Fruit fly (Drosophila melanogaster): ENCODE data around the gene I-2.

The I-2 gene

DNA sequence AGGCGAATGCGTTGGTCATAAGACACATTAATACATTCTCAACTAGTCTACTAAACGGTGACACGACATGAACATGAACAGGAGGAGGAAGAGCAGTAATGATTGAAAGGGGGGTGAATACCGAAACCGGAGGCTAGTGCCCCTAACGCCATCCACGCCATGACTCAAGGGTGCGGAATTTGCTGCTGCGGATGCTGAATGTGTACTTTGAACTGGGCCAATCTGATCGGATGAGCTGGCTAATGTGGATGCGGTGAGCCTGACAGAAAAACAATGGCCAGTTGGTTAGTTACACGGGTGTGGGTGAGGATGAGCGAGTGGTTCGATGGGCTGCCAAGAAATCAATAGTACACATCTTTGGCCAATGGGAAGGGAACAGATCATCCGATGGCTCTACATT lies 27.1 kb upstream of the I-2 start:
- TF ChIP-seq Hnf4 (GFP tag; optimal IDR thresholded peaks at IDR 0.05), result no peak
- no peak for TF ChIP-seq ey (GFP tag; optimal IDR thresholded peaks at IDR 0.05)
- no peak for TF ChIP-seq dsf (GFP tag; optimal IDR thresholded peaks at IDR 0.05; ENCODE audit: borderline replicate concordance)
- TF ChIP-seq Jra (GFP tag; optimal IDR thresholded peaks at IDR 0.05), result no peak

DNA sequence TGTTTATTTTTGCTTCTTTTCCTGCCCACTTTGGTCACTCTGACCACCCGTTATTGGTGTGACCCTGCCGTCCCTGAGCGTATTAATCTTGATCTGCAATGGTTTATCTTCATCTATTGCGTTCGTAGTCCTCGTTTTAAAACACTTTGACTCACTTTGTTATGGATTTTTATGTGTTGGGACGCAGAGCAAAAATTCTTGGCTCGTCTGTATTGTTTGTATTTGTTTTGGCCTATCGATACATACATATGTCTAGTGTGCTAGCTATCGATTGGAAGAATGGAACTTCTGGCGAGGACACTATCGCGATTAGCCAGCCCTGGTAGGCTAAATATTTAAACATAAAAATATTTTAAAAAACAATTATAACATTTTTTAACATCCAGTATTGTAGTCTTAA lies 23.0 kb upstream of the I-2 start, which contains the start of gene CG10809:
CG10809 (minus strand) TSS at position 266 of the 400 bp plus-strand sequence.
- no peak for TF ChIP-seq br (GFP tag; optimal IDR thresholded peaks at IDR 0.05)
- peak; percentile 10 for TF ChIP-seq psq (GFP tag; optimal IDR thresholded peaks at IDR 0.05)
- TF ChIP-seq CrebA (GFP tag; optimal IDR thresholded peaks at IDR 0.05; ENCODE audit: borderline replicate concordance), result no peak
- no peak for TF ChIP-seq usp (GFP tag; optimal IDR thresholded peaks at IDR 0.05)
- TF ChIP-seq Myc (optimal IDR thresholded peaks at IDR 0.05), result no peak
- no peak for TF ChIP-seq Mio (GFP tag; optimal IDR thresholded peaks at IDR 0.05)
- TF ChIP-seq lola (GFP tag; optimal IDR thresholded peaks at IDR 0.05), result no peak
- no peak for TF ChIP-seq dl (GFP tag; optimal IDR thresholded peaks at IDR 0.05; ENCODE audit: insufficient read depth in 1 of 2, partially characterized antibody in 2 of 2)
- TF ChIP-seq dsf (GFP tag; optimal IDR thresholded peaks at IDR 0.05; ENCODE audit: borderline replicate concordance), result peak; percentile 30
- TF ChIP-seq Jra (GFP tag; optimal IDR thresholded peaks at IDR 0.05), result peak; percentile 29
- peak; percentile 23 for TF ChIP-seq CG9705 (GFP tag; optimal IDR thresholded peaks at IDR 0.05)
- no peak for TF ChIP-seq sv (GFP tag; optimal IDR thresholded peaks at IDR 0.05)
- no peak for TF ChIP-seq pan (optimal IDR thresholded peaks at IDR 0.05)
- no peak for TF ChIP-seq Dfd (GFP tag; optimal IDR thresholded peaks at IDR 0.05)
- peak; percentile 23 for TF ChIP-seq HLH106 (tag; optimal IDR thresholded peaks at IDR 0.05)
- peak; percentile 39 for TF ChIP-seq rgr (GFP tag; optimal IDR thresholded peaks at IDR 0.05)
- TF ChIP-seq h (GFP tag; optimal IDR thresholded peaks at IDR 0.05), result peak; percentile 59
- TF ChIP-seq Rel (GFP tag; optimal IDR thresholded peaks at IDR 0.05), result no peak
- peak; percentile 23 for TF ChIP-seq Rel (tag; optimal IDR thresholded peaks at IDR 0.05)
- TF ChIP-seq Vsx2 (GFP tag; optimal IDR thresholded peaks at IDR 0.05; ENCODE audit: partially characterized antibody), result no peak
- TF ChIP-seq Hr78 (GFP tag; optimal IDR thresholded peaks at IDR 0.05), result no peak
- TF ChIP-seq ey (GFP tag; optimal IDR thresholded peaks at IDR 0.05), result peak; percentile 6
- TF ChIP-seq tai (GFP tag; optimal IDR thresholded peaks at IDR 0.05), result no peak
- TF ChIP-seq fru (GFP tag; optimal IDR thresholded peaks at IDR 0.05), result no peak
- no peak for TF ChIP-seq brk (GFP tag; optimal IDR thresholded peaks at IDR 0.05)
- TF ChIP-seq Sp1 (GFP tag; optimal IDR thresholded peaks at IDR 0.05), result peak; percentile 28
- TF ChIP-seq CG32264 (GFP tag; optimal IDR thresholded peaks at IDR 0.05), result no peak
- TF ChIP-seq dmrt93B (GFP tag; optimal IDR thresholded peaks at IDR 0.05), result no peak
- no peak for TF ChIP-seq Dif (GFP tag; optimal IDR thresholded peaks at IDR 0.05; ENCODE audit: partially characterized antibody)
- no peak for TF ChIP-seq jim (GFP tag; optimal IDR thresholded peaks at IDR 0.05)
- no peak for TF ChIP-seq sage (GFP tag; optimal IDR thresholded peaks at IDR 0.05)
- TF ChIP-seq OdsH (GFP tag; optimal IDR thresholded peaks at IDR 0.05), result no peak
- peak in 1 of 2 experiments; percentile 10 for TF ChIP-seq foxo (GFP tag; optimal IDR thresholded peaks at IDR 0.05)
- TF ChIP-seq Abd-B (GFP tag; optimal IDR thresholded peaks at IDR 0.05), result no peak
- peak; percentile 55 for TF ChIP-seq woc (GFP tag; optimal IDR thresholded peaks at IDR 0.05)
- no peak for TF ChIP-seq N (GFP tag; optimal IDR thresholded peaks at IDR 0.05)
- peak; percentile 41 for TF ChIP-seq Hr83 (GFP tag; optimal IDR thresholded peaks at IDR 0.05; ENCODE audit: poor library complexity, severe bottlenecking)
- TF ChIP-seq Hnf4 (GFP tag; optimal IDR thresholded peaks at IDR 0.05), result peak; percentile 52
- no peak for TF ChIP-seq GATAd (GFP tag; optimal IDR thresholded peaks at IDR 0.05)

Data from whole organism, wandering third instar larva.